Fruit fly (Drosophila melanogaster): Measurements from ENCODE around the gene Atac2.

The Atac2 gene

DNA sequence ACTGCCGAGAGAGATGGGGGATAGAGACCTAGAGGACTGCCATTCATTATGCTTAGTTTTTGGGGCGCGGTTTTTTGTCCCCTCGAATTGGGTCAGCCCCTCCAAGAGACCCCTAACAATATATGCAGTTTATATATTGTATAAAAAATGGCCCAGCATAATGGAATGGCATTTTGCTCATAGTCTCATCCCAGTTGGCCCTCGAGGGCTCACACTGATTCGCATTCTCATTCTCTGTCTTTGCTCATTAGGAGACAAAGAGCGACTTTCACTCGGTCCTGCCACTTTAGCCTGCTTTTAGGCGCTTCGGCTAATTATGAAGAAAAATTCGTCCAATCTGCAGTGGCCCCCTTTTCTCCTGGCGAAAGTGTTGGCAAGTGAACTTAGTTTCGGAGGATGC is 11.4 kb upstream of the Atac2 start:
- no peak for TF ChIP-seq noc (tag; optimal IDR thresholded peaks at IDR 0.05)

DNA sequence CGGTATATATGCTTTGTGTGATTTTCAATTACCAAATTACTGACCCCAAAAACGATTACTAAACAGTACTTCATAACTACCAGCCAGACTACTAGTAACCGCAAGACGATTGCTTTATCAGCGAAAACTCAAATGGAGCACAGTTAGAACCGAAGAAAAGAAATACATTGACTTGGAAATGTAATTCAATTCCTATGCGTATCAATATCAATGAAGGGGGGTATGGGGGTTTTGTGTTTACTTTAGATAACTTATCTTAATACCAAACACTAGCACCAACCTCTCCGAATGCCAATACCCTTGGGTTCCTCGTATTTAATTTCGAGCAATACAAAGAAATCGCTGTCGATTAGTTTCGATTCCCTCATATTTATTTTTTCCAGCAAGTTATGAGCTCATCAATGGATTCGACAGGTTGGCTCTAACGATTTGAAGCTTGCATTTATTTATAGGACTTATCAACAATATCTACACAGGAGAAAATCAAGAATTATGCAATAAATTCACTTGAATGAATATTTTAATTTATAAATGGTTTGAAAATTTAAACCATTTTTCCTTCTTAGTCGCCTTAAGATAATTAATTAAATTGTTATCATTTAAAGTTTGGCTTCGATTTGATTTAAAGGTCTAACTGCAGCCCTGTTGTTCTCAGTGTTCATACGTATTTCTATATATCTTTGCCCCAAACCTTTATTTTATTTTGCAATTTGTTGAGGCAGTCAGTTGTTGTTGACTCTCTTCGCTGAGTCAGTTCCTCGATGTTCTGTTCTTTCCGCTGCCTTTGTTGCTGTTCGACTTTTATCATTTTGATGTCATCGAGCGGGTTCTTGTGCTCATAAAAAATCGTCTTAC is 9.5 kb upstream of the Atac2 start:
- peak; percentile 96 for TF ChIP-seq noc (tag; optimal IDR thresholded peaks at IDR 0.05)

DNA sequence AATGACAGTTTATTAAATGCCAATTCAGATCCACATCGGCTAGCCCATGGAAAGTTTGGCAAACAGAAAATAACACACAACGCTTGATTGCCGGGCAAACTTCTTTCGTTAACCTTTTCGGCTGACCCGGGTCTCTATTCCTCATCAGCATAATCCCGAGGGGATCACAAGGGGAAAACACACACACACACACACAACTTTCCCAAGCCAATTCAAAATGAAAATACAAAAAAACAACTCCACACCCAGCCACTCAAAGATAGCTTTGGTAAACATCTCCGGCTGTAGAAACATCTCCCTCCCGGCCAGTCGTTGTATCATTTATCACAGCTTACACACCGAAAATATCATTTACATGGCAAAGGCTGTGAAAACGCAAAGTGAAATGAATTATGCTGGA is 8.1 kb upstream of the Atac2 start:
- no peak for TF ChIP-seq noc (tag; optimal IDR thresholded peaks at IDR 0.05)

DNA sequence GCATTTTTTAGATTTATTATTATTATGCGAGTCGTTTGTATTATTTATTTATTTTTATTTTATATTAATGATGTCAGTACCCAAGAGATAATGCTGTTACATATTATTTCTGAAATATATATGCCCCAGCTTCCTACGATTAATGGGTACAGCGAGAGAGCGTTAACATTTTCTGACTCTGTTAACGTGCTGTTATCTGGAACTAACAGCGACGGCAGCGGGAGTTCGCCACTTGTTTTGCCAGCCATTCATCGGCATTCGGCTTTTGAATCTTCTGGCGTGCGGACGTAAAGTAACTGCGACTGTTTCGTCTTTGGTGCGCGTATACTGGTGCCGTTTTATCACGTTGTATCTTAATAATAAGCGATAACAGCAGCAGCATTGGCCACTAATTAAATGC is 5.0 kb upstream of the Atac2 start, which contains the start of gene MESR3:
TSS of gene MESR3 (plus strand) at position 254 of the 400 bp plus-strand sequence.
- peak; percentile 19 for TF ChIP-seq noc (tag; optimal IDR thresholded peaks at IDR 0.05)

DNA sequence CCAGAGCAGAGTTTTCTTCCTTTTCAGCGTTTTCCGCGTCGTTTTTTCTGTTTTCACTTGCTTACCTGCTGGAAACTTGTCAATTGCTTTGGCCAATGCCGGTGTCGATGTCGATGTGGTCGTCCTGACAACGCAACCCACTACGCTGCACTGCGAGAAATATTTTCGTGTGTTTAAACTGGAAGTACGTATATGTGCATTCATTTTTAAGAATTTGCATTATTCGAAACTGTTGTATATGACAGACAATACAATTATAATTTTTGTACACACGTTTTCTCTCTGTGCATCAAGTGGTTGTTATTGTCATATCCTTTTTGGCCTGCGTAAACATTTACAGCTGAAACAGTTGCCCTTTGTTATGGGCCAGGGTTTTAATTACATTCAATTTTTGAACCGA is 4.0 kb upstream of the Atac2 start, which contains the start of gene IFT46:
TSS of gene IFT46 (minus strand) at position 88 of the 400 bp plus-strand sequence.
- TF ChIP-seq noc (tag; optimal IDR thresholded peaks at IDR 0.05), result no peak

DNA sequence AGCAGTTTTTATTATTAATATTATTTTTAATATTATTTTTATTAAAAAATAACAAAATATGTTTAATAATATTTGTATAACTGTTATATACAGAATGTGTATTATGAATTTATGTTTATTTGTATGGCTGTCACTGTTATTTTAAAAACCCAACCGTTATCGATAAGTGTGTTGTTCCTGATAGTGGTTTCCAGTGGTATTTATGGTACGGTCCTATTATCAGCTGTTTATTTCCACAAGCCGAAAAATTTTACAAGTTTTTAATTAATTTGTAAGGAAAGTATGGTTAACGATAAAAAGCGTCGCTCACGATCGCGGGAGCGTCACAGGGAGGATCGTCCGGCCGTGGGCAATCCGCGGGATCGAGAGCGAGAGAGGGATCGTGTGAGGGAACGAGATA is 5.4 kb downstream of the Atac2 start, which contains the start of gene CG10333:
TSS of gene CG10333 (plus strand) at position 191 of the 400 bp plus-strand sequence.
- TF ChIP-seq noc (tag; optimal IDR thresholded peaks at IDR 0.05), result no peak

DNA sequence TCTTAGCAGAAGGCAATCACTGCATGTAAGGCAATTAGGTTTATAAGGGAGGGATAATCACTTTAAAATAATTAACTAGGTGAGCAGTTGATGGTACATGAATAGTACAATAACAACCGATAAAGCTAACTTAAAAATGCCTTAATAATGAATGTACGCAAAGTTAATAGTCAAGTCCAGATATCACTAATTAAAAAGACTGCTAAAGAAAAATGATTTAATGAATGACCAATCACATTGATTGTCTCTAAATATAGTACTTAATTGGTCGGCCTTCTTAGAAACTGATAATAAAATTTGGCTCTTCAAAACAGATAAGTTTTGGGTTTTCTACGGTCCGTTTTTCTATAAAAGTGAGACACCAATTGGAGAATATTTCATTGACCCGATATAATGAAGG is 6.5 kb downstream of the Atac2 start, which contains the start of gene CG31789:
TSS of gene CG31789 (plus strand) at position 380 of the 400 bp plus-strand sequence.
- TF ChIP-seq noc (tag; optimal IDR thresholded peaks at IDR 0.05), result no peak

DNA sequence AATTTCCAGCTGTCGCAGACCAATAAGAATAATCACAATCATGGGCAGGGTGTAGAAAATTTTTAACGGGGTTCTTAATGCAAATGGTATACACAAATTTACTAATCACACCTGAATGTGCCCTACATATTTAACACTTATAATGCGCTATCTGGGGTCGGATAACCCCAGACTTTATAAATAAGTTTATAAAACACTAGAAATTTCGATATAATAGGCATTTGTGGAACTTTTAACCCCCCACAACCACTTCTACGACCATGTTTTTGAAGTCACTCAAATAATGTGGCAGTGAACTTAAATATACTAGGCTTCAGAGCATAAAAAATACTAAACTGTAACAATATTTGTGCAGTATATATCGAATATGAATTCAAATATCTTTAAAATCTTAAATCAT is 7.1 kb downstream of the Atac2 start, which contains the start of gene CG10413:
TSS of gene CG10413 (minus strand) at position 264 of the 400 bp plus-strand sequence.
- TF ChIP-seq noc (tag; optimal IDR thresholded peaks at IDR 0.05), result peak; percentile 98

DNA sequence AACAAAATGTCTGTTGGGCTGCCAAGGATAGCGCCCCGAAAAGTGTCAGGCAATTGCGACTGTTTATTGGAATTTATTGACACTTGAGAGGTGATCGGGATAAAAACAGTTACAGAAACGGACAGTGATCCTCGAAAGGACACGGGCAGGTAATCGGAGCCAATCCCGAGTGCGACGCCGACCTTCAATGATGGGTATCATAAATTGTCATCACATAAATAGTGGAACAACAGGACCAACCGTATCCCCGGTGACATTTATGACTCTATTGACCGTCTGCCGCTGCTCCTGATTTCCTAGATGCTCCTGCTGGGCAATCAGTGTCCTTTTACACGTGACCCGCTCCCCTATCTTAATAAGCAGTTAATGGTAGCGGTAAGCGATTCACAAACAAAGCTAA is 12.9 kb downstream of the Atac2 start:
- no peak for TF ChIP-seq noc (tag; optimal IDR thresholded peaks at IDR 0.05)

DNA sequence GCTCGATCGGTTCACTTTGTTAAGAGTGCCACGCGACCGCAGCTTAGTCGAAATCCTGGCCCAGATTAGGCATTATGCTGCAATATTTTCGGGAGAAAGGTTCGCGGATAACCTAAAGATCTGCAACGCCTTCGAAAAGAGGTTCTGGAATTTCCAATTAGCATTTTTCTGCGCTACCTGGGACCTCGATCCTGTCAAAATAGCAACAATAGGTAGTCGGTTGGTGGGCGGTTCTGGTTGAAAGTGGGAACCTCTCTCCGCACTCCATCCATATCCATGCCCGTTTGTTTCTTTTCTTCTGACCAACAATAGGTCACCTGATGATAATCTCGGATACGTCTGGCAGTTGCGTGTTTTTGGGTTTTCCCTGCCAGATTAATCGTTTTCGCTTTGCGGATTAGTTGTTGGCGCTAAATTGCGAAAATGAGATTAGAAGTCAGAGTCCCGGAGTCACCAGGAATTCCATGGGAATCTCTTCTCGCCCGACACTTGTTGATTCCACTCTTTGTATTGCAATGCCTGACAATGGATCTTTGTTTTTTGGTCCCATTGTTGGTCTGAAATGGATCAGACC is 13.8 kb downstream of the Atac2 start:
- no peak for TF ChIP-seq noc (tag; optimal IDR thresholded peaks at IDR 0.05)

DNA sequence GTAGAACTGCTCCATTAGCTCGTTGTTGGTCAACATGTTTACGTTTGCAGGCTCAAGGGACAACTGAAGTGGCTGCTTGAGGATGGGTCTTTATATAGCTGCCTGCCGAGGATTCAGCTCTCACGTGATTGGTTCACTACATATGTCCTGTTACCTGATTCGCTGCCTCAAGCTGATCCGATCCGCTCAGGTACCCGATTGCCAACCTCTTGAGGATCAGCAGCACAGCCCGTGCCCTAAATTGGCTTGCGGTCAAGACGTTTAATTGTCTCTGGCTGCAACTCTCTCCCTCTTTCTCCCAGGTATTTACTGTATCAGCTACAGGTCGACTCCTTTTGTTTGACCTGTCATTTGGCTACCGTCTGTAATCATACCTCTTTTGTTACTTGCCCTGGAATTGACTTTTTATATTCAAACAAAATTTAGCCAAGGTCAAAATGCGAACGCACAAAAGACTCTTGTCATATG is 15.1 kb downstream of the Atac2 start, which contains the start of gene amos:
TSS of gene amos (minus strand) at position 51 of the 468 bp plus-strand sequence.
- TF ChIP-seq noc (tag; optimal IDR thresholded peaks at IDR 0.05), result no peak

DNA sequence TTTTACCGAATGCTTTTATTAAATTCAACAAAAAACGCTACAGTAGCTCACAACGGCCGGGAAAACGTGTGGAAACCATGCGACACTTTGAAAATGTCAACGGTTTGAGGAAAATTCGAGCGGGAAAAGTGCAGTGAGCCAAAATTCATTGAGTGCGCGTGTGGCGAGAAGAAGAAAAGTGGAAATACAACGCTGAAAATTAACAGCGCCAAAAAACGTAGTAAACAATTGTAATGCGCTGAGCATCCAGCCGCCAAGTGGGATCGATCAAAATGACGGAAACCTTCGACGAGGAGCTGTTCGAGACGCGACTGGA is 21.1 kb downstream of the Atac2 start:
- TF ChIP-seq noc (tag; optimal IDR thresholded peaks at IDR 0.05), result no peak

DNA sequence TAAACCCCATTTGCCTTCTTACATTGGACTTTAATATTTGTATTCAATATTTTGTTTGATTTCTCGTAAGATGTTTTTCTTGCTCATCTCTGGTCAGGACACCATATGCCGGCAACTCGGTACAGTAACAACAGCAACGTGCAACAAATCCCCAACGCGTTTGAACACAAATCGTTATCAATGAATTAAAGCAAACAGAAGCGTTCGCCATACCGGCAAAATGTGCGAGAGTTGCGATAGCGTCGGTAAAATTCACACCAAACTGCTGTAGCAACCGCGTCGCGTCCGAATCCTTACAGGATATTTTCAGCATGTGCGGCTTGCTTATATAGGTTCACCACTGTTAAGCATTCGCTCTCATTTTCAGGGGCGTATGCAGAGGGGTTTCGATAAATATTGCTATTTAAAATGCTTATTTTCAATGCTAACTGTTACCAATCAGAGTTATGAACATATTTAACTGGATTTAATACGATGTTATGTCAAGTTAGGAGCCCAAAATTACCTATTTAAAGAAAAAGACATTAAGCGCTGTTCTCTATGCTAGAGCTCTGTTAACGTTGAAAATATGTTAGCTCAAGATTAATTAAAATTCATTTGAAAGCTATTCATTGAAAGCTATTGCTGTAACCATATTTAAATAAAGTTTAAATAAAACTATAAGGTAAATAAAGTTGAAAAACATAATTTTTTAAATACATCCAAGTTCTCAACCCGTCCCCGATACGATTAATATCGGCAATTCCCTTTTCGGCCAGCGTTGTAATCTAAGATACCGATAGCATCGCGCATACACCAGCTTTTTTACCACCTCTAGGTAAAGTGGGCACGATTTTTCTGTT is 21.7 kb downstream of the Atac2 start, which contains the start of the genes Pde11 and CG15160:
TSS of gene Pde11 (minus strand) at position 243 of the 842 bp plus-strand sequence.
TSS of gene CG15160 (plus strand) at position 792 of the 842 bp plus-strand sequence.
- no peak for TF ChIP-seq noc (tag; optimal IDR thresholded peaks at IDR 0.05)

DNA sequence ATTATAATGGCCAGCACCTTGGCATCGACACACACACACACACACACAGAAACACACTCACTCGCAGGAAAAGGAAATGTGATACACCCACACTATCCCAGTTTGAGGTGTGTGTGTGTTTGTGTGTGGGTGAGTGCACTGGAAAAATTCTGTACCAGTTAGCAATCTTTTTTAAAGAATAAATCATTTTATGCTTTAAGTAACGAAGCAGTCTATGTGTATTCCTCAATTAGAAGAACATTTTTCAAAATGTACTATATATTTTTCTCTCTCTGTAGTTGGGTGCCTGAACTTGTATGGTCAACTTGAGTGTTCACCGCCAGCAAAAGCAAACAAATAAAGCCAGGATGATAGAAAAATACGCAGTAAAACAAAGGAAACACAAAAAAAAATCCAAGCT is 27.4 kb downstream of the Atac2 start:
- TF ChIP-seq noc (tag; optimal IDR thresholded peaks at IDR 0.05), result no peak

DNA sequence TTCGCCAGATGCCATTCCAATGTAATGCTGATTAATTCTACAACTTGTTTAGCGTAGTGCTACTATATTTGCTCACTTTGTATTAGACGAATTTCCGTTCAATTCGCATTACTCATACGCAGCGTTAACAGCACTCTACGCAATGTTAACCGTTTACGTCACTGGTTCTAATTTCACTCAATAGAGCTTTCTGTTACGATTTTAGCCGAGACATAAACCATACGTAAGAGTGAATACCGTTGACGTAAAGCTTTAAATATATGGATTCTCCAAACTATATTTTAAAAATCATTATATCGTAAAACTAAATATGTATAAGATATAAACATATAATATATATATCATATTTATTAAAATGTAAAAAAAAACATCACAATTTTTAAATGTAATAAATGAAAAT is 35.8 kb downstream of the Atac2 start:
- no peak for TF ChIP-seq noc (tag; optimal IDR thresholded peaks at IDR 0.05)
